Worm (Caenorhabditis elegans): ENCODE results near the gene chil-18.
"Not testable (repeated sequence)": the region's sequence is repeated elsewhere in the genome, so short reads cannot be mapped to it uniquely, and the experiment has no call there.

DNA sequence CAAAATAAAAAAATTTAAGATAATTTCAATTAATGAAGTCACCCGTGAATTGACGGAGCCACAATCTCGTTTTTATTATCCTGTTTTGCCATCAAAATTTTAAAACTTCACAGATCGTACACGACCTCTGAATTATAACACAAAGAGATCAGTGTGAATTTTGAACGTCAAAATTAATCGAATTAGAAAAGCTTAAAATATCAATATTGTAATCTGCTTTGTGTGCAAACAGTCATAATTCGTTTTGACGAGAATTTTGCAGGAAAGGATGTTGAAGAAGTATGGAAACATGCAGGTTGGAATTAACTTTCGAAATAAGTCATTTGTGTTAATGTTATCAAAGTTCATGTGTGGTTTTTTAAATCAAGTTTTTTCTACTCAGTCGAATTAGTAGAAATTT, 13.8 kb downstream of the chil-18 start, which contains the start of gene chil-21:
- not testable (repeated sequence) for TF ChIP-seq aly-2, nhr-76 (tag; optimal IDR thresholded peaks at IDR 0.05)
